Fruit fly (Drosophila melanogaster) whole organism, embryonic: ENCODE measurements around the gene CG31463.
A peak's percentile ranks its signal among the peaks of the same experiment; 100 is the strongest.

Experiments used
- ATbp ChIP-seq: fragments of 200-800 bp; sonication (Bioruptor generic); optimal IDR thresholded peaks from 2 replicates; lab custom pipeline; 2017; ENCODE audit warnings: missing biosample characterization, mild to moderate bottlenecking, missing genetic modification characterization, missing genetic modification reagents
- B-H1 ChIP-seq: fragments of 200-800 bp; sonication (Bioruptor generic); IDR thresholded peaks from 3 replicates; pipeline ENCODE4 v1.3.6; 2022; ENCODE audit warnings: missing biosample characterization, missing genetic modification characterization
- CG10366 ChIP-seq: fragments of 200-800 bp; sonication (Bioruptor generic); IDR thresholded peaks from 2 replicates; pipeline ENCODE4 v1.3.6; 2022; ENCODE audit warnings: missing biosample characterization, missing genetic modification characterization
- CG15696 ChIP-seq: fragments of 200-800 bp; sonication (Bioruptor generic); optimal IDR thresholded peaks from 2 replicates; lab custom pipeline; 2019; ENCODE audit warnings: missing biosample characterization, mild to moderate bottlenecking, missing genetic modification characterization, moderate library complexity
- CG17359 ChIP-seq: fragments of 200-800 bp; sonication (Bioruptor generic); optimal IDR thresholded peaks from 3 replicates; lab custom pipeline; 2018; ENCODE audit warnings: missing biosample characterization, mild to moderate bottlenecking, missing genetic modification characterization, moderate library complexity
- CG1832 ChIP-seq: fragments of 200-800 bp; sonication (Bioruptor generic); optimal IDR thresholded peaks from 2 replicates; lab custom pipeline; 2017; ENCODE audit warnings: missing biosample characterization, mild to moderate bottlenecking, missing genetic modification characterization, inconsistent platforms
- CG18764 ChIP-seq: fragments of 200-800 bp; sonication (Bioruptor generic); optimal IDR thresholded peaks from 3 replicates; lab custom pipeline; 2016; ENCODE audit warnings: missing biosample characterization, missing genetic modification characterization
- CG2202 ChIP-seq: fragments of 200-800 bp; sonication (Bioruptor generic); optimal IDR thresholded peaks from 2 replicates; lab custom pipeline; 2018; ENCODE audit warnings: missing biosample characterization, mild to moderate bottlenecking, missing genetic modification characterization
- CG2678 ChIP-seq: fragments of 200-800 bp; sonication (Bioruptor generic); optimal IDR thresholded peaks from 3 replicates; lab custom pipeline; 2019; ENCODE audit warnings: missing biosample characterization, mild to moderate bottlenecking, missing genetic modification characterization, moderate library complexity
- CG2875 ChIP-seq: fragments of 200-800 bp; sonication (Bioruptor generic); optimal IDR thresholded peaks from 2 replicates; lab custom pipeline; 2017; ENCODE audit warnings: missing biosample characterization, mild to moderate bottlenecking, missing genetic modification characterization, missing genetic modification reagents
- CG3163 ChIP-seq: fragments of 200-800 bp; sonication (Bioruptor generic); optimal IDR thresholded peaks from 3 replicates; lab custom pipeline; 2016; ENCODE audit warnings: missing biosample characterization, missing genetic modification characterization
- CG33213 ChIP-seq: fragments of 200-800 bp; sonication (Bioruptor generic); optimal IDR thresholded peaks from 3 replicates; lab custom pipeline; 2016; ENCODE audit warnings: missing biosample characterization, missing genetic modification characterization
- CG4404 ChIP-seq: fragments of 200-800 bp; sonication (Bioruptor generic); IDR thresholded peaks from 2 replicates; pipeline ENCODE4 v1.3.6; 2022; ENCODE audit warnings: missing biosample characterization, missing genetic modification characterization
- CG4617 ChIP-seq: fragments of 200-800 bp; sonication (Bioruptor generic); optimal IDR thresholded peaks from 3 replicates; lab custom pipeline; 2016; ENCODE audit warnings: missing biosample characterization, missing genetic modification characterization, borderline replicate concordance
- CG7745 ChIP-seq: fragments of 200-800 bp; sonication (Bioruptor generic); optimal IDR thresholded peaks from 2 replicates; lab custom pipeline; 2018; ENCODE audit warnings: missing biosample characterization, mild to moderate bottlenecking, missing genetic modification characterization, moderate library complexity
- CG8089 ChIP-seq: fragments of 200-800 bp; sonication (Bioruptor generic); optimal IDR thresholded peaks from 3 replicates; lab custom pipeline; 2016; ENCODE audit warnings: missing biosample characterization, missing genetic modification characterization
- CG8388 ChIP-seq: fragments of 200-800 bp; sonication (Bioruptor generic); optimal IDR thresholded peaks from 2 replicates; lab custom pipeline; 2019; ENCODE audit warnings: missing biosample characterization, mild to moderate bottlenecking, missing genetic modification characterization, moderate library complexity
- CG8478 ChIP-seq: fragments of >200 bp; optimal IDR thresholded peaks from 2 replicates; lab custom pipeline; 2018
- CkIIα-i1 ChIP-seq: fragments of 200-800 bp; sonication (Bioruptor generic); IDR thresholded peaks from 2 replicates; pipeline ENCODE4 v1.3.6; 2022; ENCODE audit warnings: missing biosample characterization, missing genetic modification characterization
- D ChIP-seq, 2 experiments: fragments of 200-800 bp in 1 of 2; fragments of >200 bp in 1 of 2; sonication (Bioruptor generic) in 1 of 2; optimal IDR thresholded peaks; 2 replicates in 1 of 2; 3 replicates in 1 of 2; lab custom pipeline; 2017; ENCODE audit warnings: mild to moderate bottlenecking in 1 of 2, missing biosample characterization in 1 of 2, missing genetic modification characterization in 1 of 2, missing genetic modification reagents in 1 of 2
- D19B ChIP-seq: fragments of 200-800 bp; sonication (Bioruptor generic); optimal IDR thresholded peaks from 2 replicates; lab custom pipeline; 2017; ENCODE audit warnings: missing biosample characterization, mild to moderate bottlenecking, missing genetic modification characterization
- Dll ChIP-seq: fragments of 200-800 bp; sonication (Bioruptor generic); IDR thresholded peaks from 4 replicates; pipeline ENCODE4 v1.3.6; 2022; ENCODE audit warnings: missing biosample characterization, missing genetic modification characterization; ENCODE audit not compliant: partially characterized antibody
- Ets97D ChIP-seq: fragments of 200-800 bp; sonication (Bioruptor generic); optimal IDR thresholded peaks from 3 replicates; lab custom pipeline; 2016; ENCODE audit warnings: missing biosample characterization, missing genetic modification characterization
- HmgZ ChIP-seq: fragments of 200-800 bp; sonication (Bioruptor generic); optimal IDR thresholded peaks from 2 replicates; lab custom pipeline; 2018; ENCODE audit warnings: missing biosample characterization, mild to moderate bottlenecking, missing genetic modification characterization
- Hmx ChIP-seq: fragments of 200-800 bp; sonication (Bioruptor generic); optimal IDR thresholded peaks from 2 replicates; lab custom pipeline; 2016; ENCODE audit warnings: missing biosample characterization, missing genetic modification characterization
- Max ChIP-seq: fragments of 200-800 bp; sonication (Bioruptor generic); optimal IDR thresholded peaks from 2 replicates; lab custom pipeline; 2016; ENCODE audit warnings: missing biosample characterization, mild to moderate bottlenecking, missing genetic modification characterization
- NC2α ChIP-seq: fragments of 200-800 bp; sonication (Bioruptor generic); optimal IDR thresholded peaks from 2 replicates; lab custom pipeline; 2016; ENCODE audit warnings: missing biosample characterization, missing genetic modification characterization
- NFAT ChIP-seq: fragments of 200-800 bp; sonication (Bioruptor generic); IDR thresholded peaks from 2 replicates; pipeline ENCODE4 v1.3.6; 2022; ENCODE audit warnings: missing biosample characterization, missing genetic modification characterization
- PHDP ChIP-seq: fragments of 200-800 bp; sonication (Bioruptor generic); optimal IDR thresholded peaks from 3 replicates; lab custom pipeline; 2018; ENCODE audit warnings: missing biosample characterization, mild to moderate bottlenecking, missing genetic modification characterization, moderate library complexity
- Sin3A ChIP-seq: fragments of >200 bp; optimal IDR thresholded peaks from 2 replicates; lab custom pipeline; 2018
- ac ChIP-seq: fragments of 200-800 bp; sonication (Bioruptor generic); optimal IDR thresholded peaks from 3 replicates; lab custom pipeline; 2017; ENCODE audit warnings: missing biosample characterization, mild to moderate bottlenecking, missing genetic modification characterization
- al ChIP-seq: fragments of 200-800 bp; sonication (Bioruptor generic); IDR thresholded peaks from 2 replicates; pipeline ENCODE4 v1.3.6; 2022; ENCODE audit warnings: missing biosample characterization, missing genetic modification characterization
- aop ChIP-seq: fragments of 200-800 bp; sonication (Bioruptor generic); IDR thresholded peaks from 2 replicates; pipeline ENCODE4 v1.3.6; 2022; ENCODE audit warnings: missing biosample characterization, missing genetic modification characterization
- ap ChIP-seq: fragments of 200-800 bp; sonication (Bioruptor generic); IDR thresholded peaks from 2 replicates; pipeline ENCODE4 v1.3.6; 2022; ENCODE audit warnings: missing biosample characterization, missing genetic modification characterization
- croc ChIP-seq: fragments of 200-800 bp; sonication (Bioruptor generic); conservative IDR thresholded peaks from 3 replicates; pipeline ENCODE4 v1.3.6; 2022; ENCODE audit warnings: missing biosample characterization, missing genetic modification characterization
- grn ChIP-seq: fragments of 200-800 bp; sonication (Bioruptor generic); optimal IDR thresholded peaks from 3 replicates; lab custom pipeline; 2017; ENCODE audit warnings: missing biosample characterization, missing genetic modification characterization
- hkb ChIP-seq, 2 experiments: fragments of 200-800 bp in 1 of 2; fragments of >200 bp in 1 of 2; sonication (Bioruptor generic) in 1 of 2; IDR thresholded peaks in 1 of 2; optimal IDR thresholded peaks in 1 of 2; 2 replicates each; pipeline versions ENCODE4 v1.3.6 to Lab custom; 2017 to 2022; ENCODE audit warnings: missing biosample characterization in 1 of 2, missing genetic modification characterization in 1 of 2
- inv ChIP-seq: fragments of 200-800 bp; sonication (Bioruptor generic); IDR thresholded peaks from 2 replicates; pipeline ENCODE4 v1.3.6; 2022; ENCODE audit warnings: missing biosample characterization, missing genetic modification characterization; ENCODE audit not compliant: partially characterized antibody
- jumu ChIP-seq: fragments of 200-800 bp; sonication (Bioruptor generic); optimal IDR thresholded peaks from 3 replicates; lab custom pipeline; 2016; ENCODE audit warnings: missing biosample characterization, missing genetic modification characterization
- kay ChIP-seq: fragments of 200-800 bp; sonication (Bioruptor generic); optimal IDR thresholded peaks from 2 replicates; lab custom pipeline; 2016; ENCODE audit warnings: missing biosample characterization, missing genetic modification characterization
- lmd ChIP-seq: fragments of 200-800 bp; sonication (Bioruptor generic); IDR thresholded peaks from 2 replicates; pipeline ENCODE4 v1.3.6; 2022; ENCODE audit warnings: missing biosample characterization, missing genetic modification characterization
- nmo ChIP-seq: fragments of 200-800 bp; sonication (Bioruptor generic); optimal IDR thresholded peaks from 2 replicates; lab custom pipeline; 2018; ENCODE audit warnings: missing biosample characterization, mild to moderate bottlenecking, missing genetic modification characterization, moderate library complexity
- odd ChIP-seq: fragments of 200-800 bp; sonication (Bioruptor generic); optimal IDR thresholded peaks from 2 replicates; lab custom pipeline; 2017; ENCODE audit warnings: missing biosample characterization, mild to moderate bottlenecking, missing genetic modification characterization
- slp2 ChIP-seq: fragments of 200-800 bp; sonication (Bioruptor generic); optimal IDR thresholded peaks from 2 replicates; lab custom pipeline; 2016; ENCODE audit warnings: missing biosample characterization, missing genetic modification characterization
- ssp ChIP-seq: fragments of 200-800 bp; sonication (Bioruptor generic); IDR thresholded peaks from 2 replicates; pipeline ENCODE4 v1.3.6; 2022; ENCODE audit warnings: missing biosample characterization, missing genetic modification characterization
- unpg ChIP-seq: fragments of 200-800 bp; sonication (Bioruptor generic); optimal IDR thresholded peaks from 3 replicates; lab custom pipeline; 2018; ENCODE audit warnings: missing biosample characterization, mild to moderate bottlenecking, missing genetic modification characterization, moderate library complexity
- wor ChIP-seq: fragments of 200-800 bp; sonication (Bioruptor generic); IDR thresholded peaks from 2 replicates; pipeline ENCODE4 v1.3.6; 2022; ENCODE audit warnings: missing biosample characterization, missing genetic modification characterization
- yki ChIP-seq: fragments of >200 bp; optimal IDR thresholded peaks from 3 replicates; lab custom pipeline; 2018
- zen ChIP-seq: fragments of 200-800 bp; sonication (Bioruptor generic); optimal IDR thresholded peaks from 3 replicates; lab custom pipeline; 2018; ENCODE audit warnings: missing biosample characterization, mild to moderate bottlenecking, missing genetic modification characterization, moderate library complexity
- zen2 ChIP-seq: fragments of 200-800 bp; sonication (Bioruptor generic); IDR thresholded peaks from 3 replicates; pipeline ENCODE4 v1.3.6; 2022; ENCODE audit warnings: missing biosample characterization, missing genetic modification characterization; ENCODE audit not compliant: partially characterized antibody
- zf30C ChIP-seq: fragments of 200-800 bp; sonication (Bioruptor generic); optimal IDR thresholded peaks from 3 replicates; lab custom pipeline; 2018; ENCODE audit warnings: missing biosample characterization, mild to moderate bottlenecking, missing genetic modification characterization
- zfh1 ChIP-seq: fragments of 200-800 bp; sonication (Bioruptor generic); IDR thresholded peaks from 3 replicates; pipeline ENCODE4 v1.3.6; 2022; ENCODE audit warnings: missing biosample characterization, missing genetic modification characterization

The CG31463 gene

DNA sequence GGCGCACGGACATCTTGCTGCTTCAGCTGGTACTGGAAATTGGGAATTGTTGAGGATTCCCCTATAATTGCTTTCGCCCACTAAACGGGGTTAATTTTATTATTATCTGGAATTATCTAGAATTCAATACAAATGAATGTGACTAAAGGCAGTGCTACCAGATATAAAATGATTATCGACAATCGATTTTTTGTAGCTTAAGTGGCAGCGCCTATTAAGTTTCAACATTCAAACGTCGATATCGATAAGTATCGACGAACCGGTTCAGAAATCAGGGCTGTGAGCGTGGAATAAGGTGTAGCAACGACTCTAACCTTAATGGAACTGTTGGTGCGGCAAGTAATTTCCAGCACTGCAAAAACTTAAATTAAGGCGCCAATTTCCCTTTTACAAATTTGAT, 13.0 kb downstream of the CG31463 start, which contains the start of gene Sgt1 (continued):
- TF ChIP-seq Dll (GFP tag; lab: Robert Waterston, UW) (peak; percentile 85), CG3163 (GFP tag; lab: Kevin White, UChicago) (no peak), zf30C (GFP tag; lab: Kevin White, UChicago) (no peak), wor (no peak), zfh1 (GFP tag; lab: Robert Waterston, UW) (peak; percentile 44; the same call in 1 of the 3 replicates), Ets97D (peak; percentile 87), CG1832 (GFP tag; lab: Kevin White, UChicago) (no peak), zen (tag; lab: Kevin White, UChicago) (peak; percentile 78), ssp (GFP tag; lab: Robert Waterston, UW) (no peak), lmd (GFP tag; lab: Robert Waterston, UW) (no peak; the same call in 1 of the 2 replicates), nmo (GFP tag; lab: Kevin White, UChicago) (peak; percentile 66), CG18764 (GFP tag; lab: Kevin White, UChicago) (no peak), Hmx (GFP tag; lab: Kevin White, UChicago) (no peak), NFAT (GFP tag; lab: Robert Waterston, UW) (peak; percentile 66; the same call in 1 of the 2 replicates), yki (lab: Kevin White, UChicago) (no peak), al (GFP tag; lab: Robert Waterston, UW) (no peak), CkIIα-i1 (GFP tag; lab: Robert Waterston, UW) (no peak), Max (GFP tag; lab: Kevin White, UChicago) (peak; percentile 34), CG4617 (GFP tag; lab: Kevin White, UChicago) (peak; percentile 83), ac (GFP tag; lab: Kevin White, UChicago) (no peak), kay (no peak), odd (GFP tag; lab: Kevin White, UChicago) (no peak), ATbp (GFP tag; lab: Kevin White, UChicago) (no peak), B-H1 (no peak), CG8089 (GFP tag; lab: Kevin White, UChicago) (no peak), CG17359 (tag; lab: Kevin White, UChicago) (no peak), jumu (GFP tag; lab: Kevin White, UChicago) (peak; percentile 63), croc (GFP tag; lab: Robert Waterston, UW) (no peak), CG33213 (GFP tag; lab: Kevin White, UChicago) (peak; percentile 80), CG2678 (tag; lab: Kevin White, UChicago) (no peak), CG8478 (lab: Kevin White, UChicago) (no peak), NC2α (GFP tag; lab: Kevin White, UChicago) (no peak), zen2 (GFP tag; lab: Robert Waterston, UW) (peak; percentile 64; the same call in 1 of the 3 replicates), aop (GFP tag; lab: Robert Waterston, UW) (no peak), ap (no peak), CG10366 (no peak), D (optimal IDR thresholded peaks at IDR 0.05; lab: Kevin White, UChicago) (no peak), D (GFP tag; optimal IDR thresholded peaks at IDR 0.05; lab: Kevin White, UChicago) (no peak), CG2202 (tag; lab: Kevin White, UChicago) (no peak), D19B (GFP tag; lab: Kevin White, UChicago) (no peak), CG7745 (tag; lab: Kevin White, UChicago) (peak; percentile 29), grn (GFP tag; lab: Kevin White, UChicago) (no peak), CG2875 (GFP tag; lab: Kevin White, UChicago) (no peak), slp2 (GFP tag; lab: Kevin White, UChicago) (no peak), Sin3A (lab: Kevin White, UChicago) (peak; percentile 67), CG8388 (GFP tag; lab: Kevin White, UChicago) (no peak), hkb (optimal IDR thresholded peaks at IDR 0.05; lab: Kevin White, UChicago) (no peak), hkb (GFP tag; IDR thresholded peaks at IDR 0.05; lab: Robert Waterston, UW) (no peak), HmgZ (peak; percentile 82), PHDP (tag; lab: Kevin White, UChicago) (peak; percentile 6), inv (GFP tag; lab: Robert Waterston, UW) (peak; percentile 67), CG4404 (no peak), unpg (GFP tag; lab: Kevin White, UChicago) (no peak), CG15696 (no peak)
